Fruit fly (Drosophila melanogaster) whole organism, embryonic: Measurements from ENCODE around the gene Sdhaf3.
A peak's percentile ranks its signal among the peaks of the same experiment; 100 is the strongest.

Source experiments
- CG10147 ChIP-seq: fragments of 200-800 bp; sonication (Bioruptor generic); optimal IDR thresholded peaks from 2 replicates; lab custom pipeline; 2019; ENCODE audit warnings: missing biosample characterization, mild to moderate bottlenecking, missing genetic modification characterization, moderate library complexity
- CG10274 ChIP-seq: fragments of 200-800 bp; sonication (Bioruptor generic); optimal IDR thresholded peaks from 3 replicates; lab custom pipeline; 2017; ENCODE audit warnings: missing biosample characterization, mild to moderate bottlenecking, missing genetic modification characterization
- CG10543 ChIP-seq: fragments of 200-800 bp; sonication (Bioruptor generic); optimal IDR thresholded peaks from 3 replicates; lab custom pipeline; 2017; ENCODE audit warnings: missing biosample characterization, mild to moderate bottlenecking, missing genetic modification characterization, moderate library complexity
- CG11398 ChIP-seq: fragments of 200-800 bp; sonication (Bioruptor generic); optimal IDR thresholded peaks from 2 replicates; lab custom pipeline; 2016; ENCODE audit warnings: missing biosample characterization, missing genetic modification characterization
- CG12219 ChIP-seq: fragments of 200-800 bp; sonication (Bioruptor generic); optimal IDR thresholded peaks from 3 replicates; lab custom pipeline; 2018; ENCODE audit warnings: missing biosample characterization, mild to moderate bottlenecking, missing genetic modification characterization
- CG12744 ChIP-seq: fragments of 200-800 bp; sonication (Bioruptor generic); optimal IDR thresholded peaks from 2 replicates; lab custom pipeline; 2016; ENCODE audit warnings: missing biosample characterization, missing genetic modification characterization
- CG14050 ChIP-seq: fragments of 200-800 bp; sonication (Bioruptor generic); IDR thresholded peaks from 3 replicates; pipeline ENCODE4 v1.3.6; 2022; ENCODE audit warnings: missing biosample characterization, missing genetic modification characterization
- CG14441 ChIP-seq: fragments of 200-800 bp; sonication (Bioruptor generic); IDR thresholded peaks from 2 replicates; pipeline ENCODE4 v1.3.6; 2022; ENCODE audit warnings: missing biosample characterization, missing genetic modification characterization
- CG14965 ChIP-seq: fragments of 200-800 bp; sonication (Bioruptor generic); optimal IDR thresholded peaks from 2 replicates; lab custom pipeline; 2016; ENCODE audit warnings: missing biosample characterization, missing genetic modification characterization, borderline replicate concordance
- CG17359 ChIP-seq: fragments of 200-800 bp; sonication (Bioruptor generic); optimal IDR thresholded peaks from 3 replicates; lab custom pipeline; 2018; ENCODE audit warnings: missing biosample characterization, mild to moderate bottlenecking, missing genetic modification characterization, moderate library complexity
- CG17912 ChIP-seq: fragments of 200-800 bp; sonication (Bioruptor generic); optimal IDR thresholded peaks from 2 replicates; lab custom pipeline; 2018; ENCODE audit warnings: missing biosample characterization, mild to moderate bottlenecking, missing genetic modification characterization
- CG1792 ChIP-seq: fragments of 200-800 bp; sonication (Bioruptor generic); optimal IDR thresholded peaks from 2 replicates; lab custom pipeline; 2016; ENCODE audit warnings: missing biosample characterization, missing genetic modification characterization
- CG2199 ChIP-seq: fragments of 200-800 bp; sonication (Bioruptor generic); IDR thresholded peaks from 3 replicates; pipeline ENCODE4 v1.3.6; 2022; ENCODE audit warnings: missing biosample characterization, missing genetic modification characterization
- CG31388 ChIP-seq: fragments of 200-800 bp; sonication (Bioruptor generic); optimal IDR thresholded peaks from 2 replicates; lab custom pipeline; 2016; ENCODE audit warnings: missing biosample characterization, missing genetic modification characterization
- CG32767 ChIP-seq: fragments of 200-800 bp; sonication (Bioruptor generic); IDR thresholded peaks from 2 replicates; pipeline ENCODE4 v1.3.6; 2022; ENCODE audit warnings: missing biosample characterization, missing genetic modification characterization
- CG34376 ChIP-seq: fragments of 200-800 bp; sonication (Bioruptor generic); optimal IDR thresholded peaks from 2 replicates; lab custom pipeline; 2018; ENCODE audit warnings: missing biosample characterization, mild to moderate bottlenecking, missing genetic modification characterization
- CG4360 ChIP-seq: fragments of 200-800 bp; sonication (Bioruptor generic); IDR thresholded peaks from 2 replicates; pipeline ENCODE4 v1.3.6; 2022; ENCODE audit warnings: missing biosample characterization, missing genetic modification characterization
- CG5180 ChIP-seq: fragments of 200-800 bp; sonication (Bioruptor generic); optimal IDR thresholded peaks from 3 replicates; lab custom pipeline; 2017; ENCODE audit warnings: missing biosample characterization, missing genetic modification characterization, mild to moderate bottlenecking, moderate library complexity, missing genetic modification reagents
- CG8290 ChIP-seq, 3 experiments: fragments of 200-800 bp; sonication (Bioruptor generic); optimal IDR thresholded peaks; 2 replicates each; lab custom pipeline; 2016 to 2019; ENCODE audit warnings: missing biosample characterization in 3 of 3, missing genetic modification characterization in 3 of 3, mild to moderate bottlenecking in 2 of 3, moderate library complexity in 1 of 3
- CG9609 ChIP-seq: fragments of 200-800 bp; sonication (Bioruptor generic); optimal IDR thresholded peaks from 3 replicates; lab custom pipeline; 2016; ENCODE audit warnings: missing biosample characterization, missing genetic modification characterization
- CG9817 ChIP-seq: fragments of 200-800 bp; sonication (Bioruptor generic); optimal IDR thresholded peaks from 2 replicates; lab custom pipeline; 2018; ENCODE audit warnings: missing biosample characterization, mild to moderate bottlenecking, missing genetic modification characterization, moderate library complexity
- CTCF ChIP-seq: fragments of 200-800 bp; sonication (Bioruptor generic); optimal IDR thresholded peaks from 2 replicates; lab custom pipeline; 2017; ENCODE audit warnings: missing biosample characterization, mild to moderate bottlenecking, missing genetic modification characterization, moderate library complexity
- D19B ChIP-seq: fragments of 200-800 bp; sonication (Bioruptor generic); optimal IDR thresholded peaks from 2 replicates; lab custom pipeline; 2017; ENCODE audit warnings: missing biosample characterization, mild to moderate bottlenecking, missing genetic modification characterization
- Dbx ChIP-seq: fragments of 200-800 bp; sonication (Bioruptor generic); IDR thresholded peaks from 3 replicates; pipeline ENCODE4 v1.3.6; 2022; ENCODE audit warnings: missing biosample characterization, missing genetic modification characterization
- Eip74EF ChIP-seq, 2 experiments: fragments of 200-800 bp in 1 of 2; fragments of >200 bp in 1 of 2; sonication (Bioruptor generic) in 1 of 2; optimal IDR thresholded peaks; 2 replicates each; lab custom pipeline; 2017 to 2019; ENCODE audit warnings: missing biosample characterization in 2 of 2, missing genetic modification characterization in 2 of 2, mild to moderate bottlenecking in 1 of 2, moderate library complexity in 1 of 2
- GATAe ChIP-seq: fragments of 200-800 bp; sonication (Bioruptor generic); conservative IDR thresholded peaks from 2 replicates; pipeline ENCODE4 v1.3.6; 2022; ENCODE audit warnings: missing biosample characterization, missing genetic modification characterization
- Jarid2 ChIP-seq: fragments of 200-800 bp; sonication (Bioruptor generic); optimal IDR thresholded peaks from 3 replicates; lab custom pipeline; 2017; ENCODE audit warnings: mild to moderate bottlenecking, missing biosample characterization, missing genetic modification reagents, missing genetic modification characterization
- Poxn ChIP-seq: fragments of 200-800 bp; sonication (Bioruptor generic); IDR thresholded peaks from 2 replicates; pipeline ENCODE4 v1.3.6; 2022; ENCODE audit warnings: missing biosample characterization, missing genetic modification characterization
- Rfx ChIP-seq: fragments of 200-800 bp; sonication (Bioruptor generic); IDR thresholded peaks from 2 replicates; pipeline ENCODE4 v1.3.6; 2022; ENCODE audit warnings: missing biosample characterization, missing genetic modification characterization
- Sry-β ChIP-seq: fragments of 200-800 bp; sonication (Bioruptor generic); optimal IDR thresholded peaks from 2 replicates; lab custom pipeline; 2018; ENCODE audit warnings: missing biosample characterization, mild to moderate bottlenecking, missing genetic modification characterization, moderate library complexity
- Tbp ChIP-seq: fragments of >200 bp; optimal IDR thresholded peaks from 2 replicates; lab custom pipeline; 2018; ENCODE audit warnings: missing biosample characterization, missing genetic modification characterization
- Vsx1 ChIP-seq: fragments of 200-800 bp; sonication (Bioruptor generic); optimal IDR thresholded peaks from 2 replicates; lab custom pipeline; 2017; ENCODE audit warnings: missing biosample characterization, mild to moderate bottlenecking, missing genetic modification characterization, missing genetic modification reagents
- ato ChIP-seq: fragments of 200-800 bp; sonication (Bioruptor generic); IDR thresholded peaks from 2 replicates; pipeline ENCODE4 v1.3.6; 2022; ENCODE audit warnings: missing biosample characterization, missing genetic modification characterization; ENCODE audit not compliant: partially characterized antibody
- crol ChIP-seq: fragments of 200-800 bp; sonication (Bioruptor generic); IDR thresholded peaks from 2 replicates; pipeline ENCODE4 v1.3.6; 2022; ENCODE audit warnings: missing biosample characterization, missing genetic modification characterization
- cwo ChIP-seq: fragments of 200-800 bp; sonication (Bioruptor generic); optimal IDR thresholded peaks from 3 replicates; lab custom pipeline; 2017; ENCODE audit warnings: missing biosample characterization, missing genetic modification characterization, mild to moderate bottlenecking, moderate library complexity, missing genetic modification reagents
- disco-r ChIP-seq: fragments of 200-800 bp; sonication (Bioruptor generic); optimal IDR thresholded peaks from 2 replicates; lab custom pipeline; 2016; ENCODE audit warnings: missing biosample characterization, missing genetic modification characterization
- emc ChIP-seq: fragments of 200-800 bp; sonication (Bioruptor generic); optimal IDR thresholded peaks from 2 replicates; lab custom pipeline; 2016; ENCODE audit warnings: missing biosample characterization, missing genetic modification characterization
- exex ChIP-seq: fragments of 200-800 bp; sonication (Bioruptor generic); optimal IDR thresholded peaks from 4 replicates; lab custom pipeline; 2018; ENCODE audit warnings: missing biosample characterization, mild to moderate bottlenecking, missing genetic modification characterization, moderate library complexity
- grn ChIP-seq: fragments of 200-800 bp; sonication (Bioruptor generic); optimal IDR thresholded peaks from 3 replicates; lab custom pipeline; 2017; ENCODE audit warnings: missing biosample characterization, missing genetic modification characterization
- kah ChIP-seq: fragments of 200-800 bp; sonication (Bioruptor generic); optimal IDR thresholded peaks from 2 replicates; lab custom pipeline; 2018; ENCODE audit warnings: missing biosample characterization, mild to moderate bottlenecking, missing genetic modification characterization
- kay ChIP-seq: fragments of 200-800 bp; sonication (Bioruptor generic); optimal IDR thresholded peaks from 2 replicates; lab custom pipeline; 2016; ENCODE audit warnings: missing biosample characterization, missing genetic modification characterization
- lab ChIP-seq: fragments of 200-800 bp; sonication (Bioruptor generic); optimal IDR thresholded peaks from 3 replicates; lab custom pipeline; 2017; ENCODE audit warnings: missing biosample characterization, missing genetic modification characterization, mild to moderate bottlenecking, moderate library complexity, missing genetic modification reagents
- mirr ChIP-seq: fragments of 200-800 bp; sonication (Bioruptor generic); optimal IDR thresholded peaks from 3 replicates; lab custom pipeline; 2018; ENCODE audit warnings: missing biosample characterization, mild to moderate bottlenecking, missing genetic modification characterization
- nerfin-1 ChIP-seq: fragments of 200-800 bp; sonication (Bioruptor generic); optimal IDR thresholded peaks from 3 replicates; lab custom pipeline; 2019; ENCODE audit warnings: missing biosample characterization, mild to moderate bottlenecking, missing genetic modification characterization, moderate library complexity
- pb ChIP-seq: fragments of 200-800 bp; sonication (Bioruptor generic); optimal IDR thresholded peaks from 3 replicates; lab custom pipeline; 2016; ENCODE audit warnings: missing biosample characterization, missing genetic modification characterization
- pita ChIP-seq: fragments of 200-800 bp; sonication (Bioruptor generic); optimal IDR thresholded peaks from 2 replicates; lab custom pipeline; 2017; ENCODE audit warnings: missing biosample characterization, mild to moderate bottlenecking, missing genetic modification characterization
- sug ChIP-seq: fragments of 200-800 bp; optimal IDR thresholded peaks from 2 replicates; lab custom pipeline; 2019; ENCODE audit warnings: missing biosample characterization, mild to moderate bottlenecking, missing genetic modification characterization, moderate library complexity
- unc-4 ChIP-seq: fragments of 200-800 bp; sonication (Bioruptor generic); IDR thresholded peaks from 2 replicates; pipeline ENCODE4 v1.3.6; 2022; ENCODE audit warnings: missing biosample characterization, missing genetic modification characterization; ENCODE audit not compliant: partially characterized antibody

Sdhaf3 gene

dm6 chr3R:16446836-16447235 is 35.4 kb downstream of the Sdhaf3 start:
- TF ChIP-seq CG9817 (tag; lab: Kevin White, UChicago) (no peak), CG14441 (GFP tag; lab: Robert Waterston, UW) (no peak), GATAe (peak; percentile 86), exex (peak; percentile 83), mirr (GFP tag; lab: Kevin White, UChicago) (peak; percentile 74), CG17359 (tag; lab: Kevin White, UChicago) (no peak), CG34376 (GFP tag; lab: Kevin White, UChicago) (peak; percentile 44), Rfx (GFP tag; lab: Robert Waterston, UW) (no peak), sug (tag; lab: Kevin White, UChicago) (peak; percentile 98), CG8290 (GFP tag; optimal IDR thresholded peaks at IDR 0.05; lab: Kevin White, UChicago) (no peak), CG8290 (tag; optimal IDR thresholded peaks at IDR 0.05; lab: Kevin White, UChicago) (peak in 1 of 2 experiments; percentile 17), kay (GFP tag; lab: Kevin White, UChicago) (no peak), crol (GFP tag; lab: Robert Waterston, UW) (peak; percentile 60; the same call in 1 of the 2 replicates), lab (GFP tag; lab: Kevin White, UChicago) (peak; percentile 14), grn (GFP tag; lab: Kevin White, UChicago) (peak; percentile 55), CG10147 (GFP tag; lab: Kevin White, UChicago) (no peak), Vsx1 (GFP tag; lab: Kevin White, UChicago) (peak; percentile 93), cwo (GFP tag; lab: Kevin White, UChicago) (peak; percentile 34), emc (GFP tag; lab: Kevin White, UChicago) (no peak), CG2199 (GFP tag; lab: Robert Waterston, UW) (0 out of 3 replicates have a peak, but pooled peaks have one; percentile 26)

dm6 chr3R:16442937-16443336 is 39.3 kb downstream of the Sdhaf3 start, which contains the start of the genes Ttc1 and CG14882:
Ttc1 (minus strand) TSS chr3R:16443007.
CG14882 (plus strand) TSS chr3R:16443207.
- peak; percentile 77; the same call in 2 of the 3 replicates for TF ChIP-seq Dbx
- peak; percentile 41 for TF ChIP-seq D19B (GFP tag; lab: Kevin White, UChicago)
- peak; percentile 76 for TF ChIP-seq Poxn (GFP tag; lab: Robert Waterston, UW)
- TF ChIP-seq nerfin-1 (tag; lab: Kevin White, UChicago) = peak; percentile 58
- TF ChIP-seq CTCF (GFP tag; lab: Kevin White, UChicago) = no peak
- peak; percentile 2 for TF ChIP-seq CG14965
- no peak for TF ChIP-seq Tbp (GFP tag; lab: Kevin White, UChicago)
- peak; percentile 77 for TF ChIP-seq CG12744 (GFP tag; lab: Kevin White, UChicago)
- peak; percentile 80 for TF ChIP-seq CG9609 (GFP tag; lab: Kevin White, UChicago)
- TF ChIP-seq CG4360 (GFP tag; lab: Robert Waterston, UW) = peak; percentile 45; the same call in 1 of the 2 replicates
- peak; percentile 94 for TF ChIP-seq Rfx (GFP tag; lab: Robert Waterston, UW)
- TF ChIP-seq CG12219 (GFP tag; lab: Kevin White, UChicago) = peak; percentile 35
- TF ChIP-seq CG17912 (GFP tag; lab: Kevin White, UChicago) = no peak
- TF ChIP-seq kah (GFP tag; lab: Kevin White, UChicago) = peak; percentile 2
- no peak for TF ChIP-seq pb (GFP tag; lab: Kevin White, UChicago)
- TF ChIP-seq CG5180 (GFP tag; lab: Kevin White, UChicago) = no peak
- no peak for TF ChIP-seq Eip74EF (GFP tag; optimal IDR thresholded peaks at IDR 0.05; lab: Kevin White, UChicago)
- TF ChIP-seq Sry-β (GFP tag; lab: Kevin White, UChicago) = peak; percentile 33
- TF ChIP-seq lab (GFP tag; lab: Kevin White, UChicago) = no peak
- peak; percentile 92 for TF ChIP-seq CG14050 (GFP tag; lab: Robert Waterston, UW)
- TF ChIP-seq Jarid2 (GFP tag; lab: Kevin White, UChicago) = no peak
- no peak for TF ChIP-seq CG10274 (GFP tag; lab: Kevin White, UChicago)
- peak; percentile 70 for TF ChIP-seq CG10543 (GFP tag; lab: Kevin White, UChicago)
- TF ChIP-seq CG32767 (GFP tag; lab: Robert Waterston, UW) = peak; percentile 92
- TF ChIP-seq disco-r (GFP tag; lab: Kevin White, UChicago) = peak; percentile 68
- peak; percentile 74 for TF ChIP-seq CG17359 (tag; lab: Kevin White, UChicago)
- TF ChIP-seq CG1792 (GFP tag; lab: Kevin White, UChicago) = peak; percentile 45
- peak; percentile 50; the same call in 1 of the 2 replicates for TF ChIP-seq unc-4 (GFP tag; lab: Robert Waterston, UW)
- TF ChIP-seq CG11398 = peak; percentile 49
- TF ChIP-seq pita (GFP tag; lab: Kevin White, UChicago) = no peak
- TF ChIP-seq ato (GFP tag; lab: Robert Waterston, UW) = no peak; the same call in 1 of the 2 replicates
- TF ChIP-seq CG31388 (GFP tag; lab: Kevin White, UChicago) = no peak
